Fruit fly (Drosophila melanogaster): Measurements from ENCODE around the gene CG7218.

Gene CG7218

dm6 chr3R:18171983-18172967 is 8.1 kb upstream of the CG7218 start (continued):
- TF ChIP-seq ind (GFP tag; optimal IDR thresholded peaks at IDR 0.05) (peak; percentile 92), CG4360 (GFP tag; IDR thresholded peaks at IDR 0.05) (peak; percentile 16), CG3838 (GFP tag; optimal IDR thresholded peaks at IDR 0.05) (peak; percentile 72), HLH3B (GFP tag; IDR thresholded peaks at IDR 0.05) (peak; percentile 87), bsh (GFP tag; optimal IDR thresholded peaks at IDR 0.05) (peak; percentile 85 to 96), CG18619 (GFP tag; optimal IDR thresholded peaks at IDR 0.05) (peak; percentile 93), CG9876 (GFP tag; optimal IDR thresholded peaks at IDR 0.05) (peak; percentile 86), Opbp (GFP tag; IDR thresholded peaks at IDR 0.05; ENCODE audit: partially characterized antibody) (no peak), fu2 (GFP tag; optimal IDR thresholded peaks at IDR 0.05) (peak; percentile 90), CG8290 (GFP tag; optimal IDR thresholded peaks at IDR 0.05) (peak; percentile 71), CG8290 (tag; optimal IDR thresholded peaks at IDR 0.05) (peak in 1 of 2 experiments; percentile 67), MBD-R2 (GFP tag; IDR thresholded peaks at IDR 0.05) (peak; percentile 57; the same call in 1 of the 2 replicates), H15 (GFP tag; IDR thresholded peaks at IDR 0.05) (peak; percentile 75), CG10979 (tag; optimal IDR thresholded peaks at IDR 0.05) (peak; percentile 94), mld (GFP tag; IDR thresholded peaks at IDR 0.05; ENCODE audit: partially characterized antibody) (no peak), exex (tag; optimal IDR thresholded peaks at IDR 0.05) (peak; percentile 72), NC2β (GFP tag; optimal IDR thresholded peaks at IDR 0.05) (peak; percentile 88), Ets65A (GFP tag) (peak; percentile 98), ttk (GFP tag; IDR thresholded peaks at IDR 0.05) (peak; percentile 88), HLH54F (GFP tag; optimal IDR thresholded peaks at IDR 0.05) (peak; percentile 92), CG13894 (tag; optimal IDR thresholded peaks at IDR 0.05) (peak; percentile 87), row (GFP tag; IDR thresholded peaks at IDR 0.05) (peak; percentile 95), nom (GFP tag; optimal IDR thresholded peaks at IDR 0.05) (no peak), CrebB (tag; optimal IDR thresholded peaks at IDR 0.05) (peak; percentile 87), shn (GFP tag; optimal IDR thresholded peaks at IDR 0.05) (peak; percentile 90), CG1024 (GFP tag; IDR thresholded peaks at IDR 0.05) (peak; percentile 77), ase (GFP tag; IDR thresholded peaks at IDR 0.05) (peak; percentile 82), CG3847 (GFP tag; IDR thresholded peaks at IDR 0.05) (peak; percentile 87), CG31224 (GFP tag; IDR thresholded peaks at IDR 0.05) (peak; percentile 77), Asciz (GFP tag; optimal IDR thresholded peaks at IDR 0.05) (peak; percentile 95), inv (GFP tag; IDR thresholded peaks at IDR 0.05; ENCODE audit: partially characterized antibody) (no peak), Lim3 (GFP tag; IDR thresholded peaks at IDR 0.05) (no peak), CG14965 (GFP tag; optimal IDR thresholded peaks at IDR 0.05; ENCODE audit: borderline replicate concordance) (peak; percentile 70), ranshi (GFP tag; IDR thresholded peaks at IDR 0.05) (peak; percentile 86), CG16813 (GFP tag; IDR thresholded peaks at IDR 0.05; ENCODE audit: partially characterized antibody) (no peak), usp (GFP tag; optimal IDR thresholded peaks at IDR 0.05) (no peak), CG13123 (GFP tag; optimal IDR thresholded peaks at IDR 0.05) (peak; percentile 81), CG6654 (GFP tag; optimal IDR thresholded peaks at IDR 0.05) (peak; percentile 82), CG17361 (GFP tag; IDR thresholded peaks at IDR 0.05) (peak; percentile 98), CG4617 (GFP tag; optimal IDR thresholded peaks at IDR 0.05; ENCODE audit: borderline replicate concordance) (peak; percentile 72), her (GFP tag; optimal IDR thresholded peaks at IDR 0.05) (peak; percentile 81), Fer1 (GFP tag; optimal IDR thresholded peaks at IDR 0.05) (peak; percentile 95), lbe (GFP tag; optimal IDR thresholded peaks at IDR 0.05) (no peak), lmd (GFP tag; IDR thresholded peaks at IDR 0.05) (peak; percentile 94), CG6791 (GFP tag; IDR thresholded peaks at IDR 0.05; ENCODE audit: partially characterized antibody) (no peak), ERR (GFP tag; optimal IDR thresholded peaks at IDR 0.05) (peak; percentile 83), B-H2 (GFP tag; optimal IDR thresholded peaks at IDR 0.05) (peak; percentile 91), CG3995 (GFP tag; optimal IDR thresholded peaks at IDR 0.05) (peak; percentile 66), Ptx1 (GFP tag; IDR thresholded peaks at IDR 0.05) (peak; percentile 93)

Measured in whole organism, embryonic.